Worm (Caenorhabditis elegans) whole organism, late embryonic: Measurements from ENCODE around the gene C44B12.9.

Experiments
- ceh-24 ChIP-seq: sonication (generic microtip); optimal IDR thresholded peaks from 2 replicates; lab custom pipeline; 2016; ENCODE audit warnings: mild to moderate bottlenecking, missing genetic modification characterization, missing compliant biosample characterization
- elt-4 ChIP-seq: sonication (generic microtip); optimal IDR thresholded peaks from 2 replicates; lab custom pipeline; 2016; ENCODE audit warnings: missing genetic modification characterization, missing compliant biosample characterization

C44B12.9 gene

ce11 chrIV:1053989-1054388, 50.4 kb downstream of the C44B12.9 start:
- peak; percentile 12 for TF ChIP-seq elt-4
- TF ChIP-seq ceh-24 (tag; lab: Kevin White, UChicago), result no peak
